Fruit fly (Drosophila melanogaster): ENCODE measurements around the gene CG11498.

Gene CG11498

DNA sequence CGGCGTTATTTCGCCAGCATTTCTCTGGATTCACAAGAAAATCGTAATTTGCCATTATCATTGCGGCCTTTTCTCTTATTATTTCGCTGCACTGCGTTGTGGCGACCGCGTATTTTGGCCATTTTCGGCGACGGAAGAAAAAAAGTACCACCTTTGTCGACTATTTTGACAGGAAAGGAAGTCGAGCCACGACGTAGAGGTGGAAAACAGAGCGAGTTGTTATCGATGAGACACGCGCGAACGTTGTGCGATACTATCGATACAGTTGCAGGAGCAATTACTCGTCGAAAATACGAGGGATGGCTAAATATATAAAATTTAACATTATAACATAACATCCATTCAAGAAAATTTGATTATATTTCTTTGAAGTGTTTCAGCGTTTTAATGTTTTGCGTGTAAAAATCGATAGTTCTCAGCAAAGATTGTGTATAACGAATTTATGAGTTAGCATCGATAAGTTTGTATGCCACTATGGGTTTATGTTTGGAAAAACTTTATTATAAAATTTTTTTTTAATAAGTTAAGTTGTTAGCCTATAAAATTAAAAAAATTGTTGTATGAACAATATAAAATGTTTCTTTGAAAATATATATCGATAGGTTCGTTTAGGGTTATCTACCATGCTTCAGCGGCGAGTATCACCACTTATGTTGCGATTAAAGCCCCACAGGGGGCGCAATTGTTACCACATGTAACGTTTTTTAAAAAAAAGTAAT lies 48.7 kb upstream of the CG11498 start, which contains the start of gene RpS7 (continued):
- TF ChIP-seq scrt (GFP tag; optimal IDR thresholded peaks at IDR 0.05) (peak; percentile 75), lov (optimal IDR thresholded peaks at IDR 0.05) (no peak), lov (GFP tag; IDR thresholded peaks at IDR 0.05) (peak; percentile 89), row (GFP tag; IDR thresholded peaks at IDR 0.05) (peak; percentile 61), slbo (GFP tag; IDR thresholded peaks at IDR 0.05) (peak; percentile 80), stwl (tag; optimal IDR thresholded peaks at IDR 0.05) (peak; percentile 55), shn (GFP tag; optimal IDR thresholded peaks at IDR 0.05) (peak; percentile 16), HLH4C (GFP tag; IDR thresholded peaks at IDR 0.05; ENCODE audit: partially characterized antibody) (peak; percentile 96), salm (tag; optimal IDR thresholded peaks at IDR 0.05) (peak; percentile 76), CG8388 (GFP tag; optimal IDR thresholded peaks at IDR 0.05) (peak; percentile 86), CG30431 (GFP tag; optimal IDR thresholded peaks at IDR 0.05) (peak; percentile 30), CG2199 (GFP tag; IDR thresholded peaks at IDR 0.05) (peak; percentile 75; the same call in 1 of the 3 replicates), Poxn (GFP tag; IDR thresholded peaks at IDR 0.05) (peak; percentile 21; the same call in 1 of the 2 replicates), dimm (GFP tag; IDR thresholded peaks at IDR 0.05) (peak; percentile 18; the same call in 1 of the 2 replicates), CG1529 (GFP tag; optimal IDR thresholded peaks at IDR 0.05) (peak; percentile 58), CG7357 (GFP tag; IDR thresholded peaks at IDR 0.05) (peak; percentile 38; the same call in 2 of the 3 replicates), zf30C (GFP tag; optimal IDR thresholded peaks at IDR 0.05) (no peak), dan (GFP tag; IDR thresholded peaks at IDR 0.05) (no peak), sc (optimal IDR thresholded peaks at IDR 0.05) (no peak), sc (GFP tag; optimal IDR thresholded peaks at IDR 0.05) (peak; percentile 59), CG1603 (tag; optimal IDR thresholded peaks at IDR 0.05) (peak; percentile 73), CG10543 (GFP tag; optimal IDR thresholded peaks at IDR 0.05) (peak; percentile 88), Atf3 (GFP tag; optimal IDR thresholded peaks at IDR 0.05) (no peak), Max (GFP tag; optimal IDR thresholded peaks at IDR 0.05) (peak; percentile 25), CG4707 (GFP tag; optimal IDR thresholded peaks at IDR 0.05) (peak; percentile 85), aop (GFP tag; IDR thresholded peaks at IDR 0.05) (no peak), CG31365 (tag; optimal IDR thresholded peaks at IDR 0.05) (peak; percentile 76), CG11723 (GFP tag; optimal IDR thresholded peaks at IDR 0.05) (peak; percentile 60), sim (GFP tag; IDR thresholded peaks at IDR 0.05) (peak; percentile 60; the same call in 1 of the 2 replicates), CG2678 (tag; optimal IDR thresholded peaks at IDR 0.05) (peak; percentile 60), exex (tag; optimal IDR thresholded peaks at IDR 0.05) (peak; percentile 39), dpn (GFP tag; optimal IDR thresholded peaks at IDR 0.05) (peak; percentile 26 to 27), pfk (GFP tag; optimal IDR thresholded peaks at IDR 0.05) (peak; percentile 71), Dp (GFP tag; optimal IDR thresholded peaks at IDR 0.05) (peak; percentile 48), Eip74EF (GFP tag; optimal IDR thresholded peaks at IDR 0.05) (peak in 1 of 2 experiments; percentile 75), BEAF-32 (GFP tag; optimal IDR thresholded peaks at IDR 0.05) (peak; percentile 96), Gug (GFP tag; IDR thresholded peaks at IDR 0.05) (peak; percentile 72; the same call in 3 of the 4 replicates), oc (tag; optimal IDR thresholded peaks at IDR 0.05) (peak; percentile 32), CG4360 (GFP tag; IDR thresholded peaks at IDR 0.05) (peak; percentile 43; the same call in 1 of the 2 replicates), CG34224 (GFP tag; IDR thresholded peaks at IDR 0.05; ENCODE audit: partially characterized antibody) (peak; percentile 97), Abd-B (GFP tag; optimal IDR thresholded peaks at IDR 0.05) (no peak), pb (GFP tag; optimal IDR thresholded peaks at IDR 0.05) (peak; percentile 60), CG34376 (GFP tag; optimal IDR thresholded peaks at IDR 0.05) (peak; percentile 92), ranshi (GFP tag; IDR thresholded peaks at IDR 0.05) (peak; percentile 80), ewg (GFP tag; optimal IDR thresholded peaks at IDR 0.05) (peak; percentile 1), Ravus (GFP tag; IDR thresholded peaks at IDR 0.05) (no peak), Camta (GFP tag; optimal IDR thresholded peaks at IDR 0.05) (peak; percentile 29), Hr78 (GFP tag; optimal IDR thresholded peaks at IDR 0.05) (peak in 1 of 2 experiments; percentile 12)
